Worm (Caenorhabditis elegans) whole organism, L1 larva: ENCODE data around the gene Y38E10A.28.

Experiments
- Y116A8C.19 ChIP-seq: sonication (generic microtip); optimal IDR thresholded peaks from 2 replicates; lab custom pipeline; 2016; ENCODE audit warnings: missing compliant biosample characterization, missing genetic modification characterization, borderline replicate concordance
- alr-1 ChIP-seq: fragments of 200-800 bp; sonication (Bioruptor generic); optimal IDR thresholded peaks from 2 replicates; lab custom pipeline; 2018; ENCODE audit warnings: borderline replicate concordance, mild to moderate bottlenecking, missing genetic modification characterization, missing compliant biosample characterization
- aly-2 ChIP-seq: fragments of 150-350 bp; optimal IDR thresholded peaks from 2 replicates; lab custom pipeline; 2014; ENCODE audit warnings: missing biosample characterization, missing genetic modification characterization
- ceh-63 ChIP-seq: fragments of 200-800 bp; sonication (Bioruptor generic); optimal IDR thresholded peaks from 2 replicates; lab custom pipeline; 2018; ENCODE audit warnings: mild to moderate bottlenecking, missing genetic modification characterization, missing compliant biosample characterization
- ceh-8 ChIP-seq: fragments of 200-800 bp; sonication (Bioruptor generic); optimal IDR thresholded peaks from 2 replicates; lab custom pipeline; 2018; ENCODE audit warnings: mild to moderate bottlenecking, missing genetic modification characterization, moderate library complexity, missing compliant biosample characterization
- ceh-90 ChIP-seq: sonication (generic microtip); optimal IDR thresholded peaks from 2 replicates; lab custom pipeline; 2016; ENCODE audit warnings: missing genetic modification characterization, missing compliant biosample characterization
- dsc-1 ChIP-seq: sonication (generic microtip); optimal IDR thresholded peaks from 2 replicates; lab custom pipeline; 2016; ENCODE audit warnings: mild to moderate bottlenecking, missing genetic modification characterization, missing compliant biosample characterization
- efl-1 ChIP-seq, 4 experiments: fragments of 150-350 bp; optimal IDR thresholded peaks in 3 of 4; peaks in 1 of 4; 1 replicate in 1 of 4; 2 replicates in 3 of 4; lab custom pipeline; 2014; ENCODE audit warnings: missing biosample characterization in 2 of 4, missing genetic modification characterization in 2 of 4, missing genetic modification reagents in 2 of 4
- efl-3 ChIP-seq: fragments of 200-800 bp; sonication (Bioruptor generic); optimal IDR thresholded peaks from 2 replicates; lab custom pipeline; 2018; ENCODE audit warnings: mild to moderate bottlenecking, missing genetic modification characterization, missing compliant biosample characterization
- egl-13 ChIP-seq: sonication (generic microtip); optimal IDR thresholded peaks from 2 replicates; lab custom pipeline; 2016; ENCODE audit warnings: missing genotype, missing genetic modification reagents, missing genetic modification characterization, missing compliant biosample characterization
- elt-2 ChIP-seq: sonication (generic microtip); optimal IDR thresholded peaks from 2 replicates; lab custom pipeline; 2016; ENCODE audit warnings: missing genetic modification characterization, mild to moderate bottlenecking, inconsistent platforms, missing compliant biosample characterization, missing genetic modification reagents
- elt-3 ChIP-seq, 6 experiments: fragments of 150-350 bp in 1 of 6; sonication (generic microtip); optimal IDR thresholded peaks; 2 replicates each; lab custom pipeline; 2017 to 2018; ENCODE audit warnings: missing biosample characterization in 6 of 6, missing genetic modification characterization in 6 of 6, inconsistent platforms in 1 of 6
- fkh-4 ChIP-seq: sonication (generic microtip); optimal IDR thresholded peaks from 2 replicates; lab custom pipeline; 2016; ENCODE audit warnings: missing compliant biosample characterization, missing genetic modification characterization, borderline replicate concordance
- fkh-8 ChIP-seq: sonication (generic microtip); optimal IDR thresholded peaks from 2 replicates; lab custom pipeline; 2016; ENCODE audit warnings: mild to moderate bottlenecking, missing genetic modification characterization, missing compliant biosample characterization
- fos-1 ChIP-seq: fragments of 150-350 bp; optimal IDR thresholded peaks from 2 replicates; lab custom pipeline; 2014; ENCODE audit warnings: missing biosample characterization, missing genetic modification characterization
- grh-1 ChIP-seq: fragments of 200-800 bp; sonication (Bioruptor generic); IDR thresholded peaks from 2 replicates; pipeline ENCODE4 v1.3.6; 2022; ENCODE audit warnings: missing genetic modification reagents, missing genetic modification characterization, missing compliant biosample characterization
- hlh-17 ChIP-seq: fragments of 200-800 bp; sonication (Bioruptor generic); optimal IDR thresholded peaks from 2 replicates; lab custom pipeline; 2018; ENCODE audit warnings: missing genetic modification characterization, mild to moderate bottlenecking, missing compliant biosample characterization, moderate library complexity, borderline replicate concordance
- irx-1 ChIP-seq: sonication (generic microtip); optimal IDR thresholded peaks from 2 replicates; lab custom pipeline; 2016; ENCODE audit warnings: missing genetic modification characterization, missing compliant biosample characterization
- lin-14 ChIP-seq: fragments of 200-800 bp; sonication (Bioruptor generic); optimal IDR thresholded peaks from 2 replicates; lab custom pipeline; 2018; ENCODE audit warnings: mild to moderate bottlenecking, missing genetic modification characterization, moderate library complexity, missing compliant biosample characterization
- mep-1 ChIP-seq: fragments of 150-350 bp; optimal IDR thresholded peaks from 2 replicates; lab custom pipeline; 2014; ENCODE audit warnings: missing biosample characterization, missing genetic modification characterization
- nhr-20 ChIP-seq: sonication (generic microtip); optimal IDR thresholded peaks from 2 replicates; lab custom pipeline; 2016; ENCODE audit warnings: mild to moderate bottlenecking, missing genetic modification characterization, missing compliant biosample characterization
- nhr-28 ChIP-seq: fragments of 150-350 bp; optimal IDR thresholded peaks from 2 replicates; lab custom pipeline; 2014; ENCODE audit warnings: missing biosample characterization, missing genetic modification characterization
- nhr-47 ChIP-seq: sonication (generic microtip); optimal IDR thresholded peaks from 2 replicates; lab custom pipeline; 2016; ENCODE audit warnings: mild to moderate bottlenecking, missing genetic modification characterization, moderate library complexity, missing compliant biosample characterization
- nhr-71 ChIP-seq: sonication (generic microtip); optimal IDR thresholded peaks from 2 replicates; lab custom pipeline; 2016; ENCODE audit warnings: mild to moderate bottlenecking, missing genetic modification characterization, moderate library complexity, missing compliant biosample characterization
- nhr-77 ChIP-seq: fragments of 150-350 bp; optimal IDR thresholded peaks from 2 replicates; lab custom pipeline; 2014; ENCODE audit warnings: missing biosample characterization, missing genetic modification characterization
- nhr-84 ChIP-seq: sonication (generic microtip); optimal IDR thresholded peaks from 2 replicates; lab custom pipeline; 2017; ENCODE audit warnings: missing biosample characterization, missing genetic modification characterization
- nhr-85 ChIP-seq: sonication (generic microtip); peaks from one replicate; lab custom pipeline; 2016; ENCODE audit warnings: missing genetic modification characterization, inconsistent platforms, missing compliant biosample characterization
- nhr-90 ChIP-seq: sonication (generic microtip); optimal IDR thresholded peaks from 2 replicates; lab custom pipeline; 2016; ENCODE audit warnings: mild to moderate bottlenecking, missing genetic modification characterization, missing compliant biosample characterization; ENCODE audit not compliant: poor library complexity
- pag-3 ChIP-seq: sonication (generic microtip); optimal IDR thresholded peaks from 2 replicates; lab custom pipeline; 2017; ENCODE audit warnings: missing genetic modification characterization, mild to moderate bottlenecking, missing compliant biosample characterization, antibody characterized with exemption, borderline replicate concordance; ENCODE audit not compliant: insufficient read depth
- pax-3 ChIP-seq: fragments of 200-800 bp; sonication (Bioruptor generic); optimal IDR thresholded peaks from 2 replicates; lab custom pipeline; 2018; ENCODE audit warnings: mild to moderate bottlenecking, missing genetic modification characterization, moderate library complexity, missing compliant biosample characterization
- rnt-1 ChIP-seq: sonication (generic microtip); optimal IDR thresholded peaks from 2 replicates; lab custom pipeline; 2016; ENCODE audit warnings: mild to moderate bottlenecking, missing genetic modification characterization, moderate library complexity, missing compliant biosample characterization
- skn-1 ChIP-seq: fragments of 150-350 bp; optimal IDR thresholded peaks from 2 replicates; lab custom pipeline; 2014; ENCODE audit warnings: missing biosample characterization, missing genetic modification characterization
- snu-23 ChIP-seq: sonication (generic microtip); optimal IDR thresholded peaks from 2 replicates; lab custom pipeline; 2016; ENCODE audit warnings: missing genetic modification characterization, missing compliant biosample characterization
- sox-4 ChIP-seq: sonication (generic microtip); optimal IDR thresholded peaks from 2 replicates; lab custom pipeline; 2016; ENCODE audit warnings: missing genetic modification characterization, missing compliant biosample characterization
- swsn-7 ChIP-seq: sonication (generic microtip); optimal IDR thresholded peaks from 2 replicates; lab custom pipeline; 2016; ENCODE audit warnings: missing genetic modification characterization, missing compliant biosample characterization
- tbx-2 ChIP-seq: sonication (generic microtip); optimal IDR thresholded peaks from 2 replicates; lab custom pipeline; 2016; ENCODE audit warnings: missing genetic modification characterization, missing compliant biosample characterization
- unc-130 ChIP-seq: fragments of 150-350 bp; optimal IDR thresholded peaks from 2 replicates; lab custom pipeline; 2017; ENCODE audit warnings: missing biosample characterization, missing genetic modification characterization, inconsistent platforms
- unc-62 ChIP-seq: fragments of 150-350 bp; optimal IDR thresholded peaks from 2 replicates; lab custom pipeline; 2014; ENCODE audit warnings: missing biosample characterization, missing genetic modification reagents, missing genetic modification characterization
- unc-86 ChIP-seq: sonication (generic microtip); optimal IDR thresholded peaks from 2 replicates; lab custom pipeline; 2016; ENCODE audit warnings: missing genetic modification characterization, missing compliant biosample characterization
- zip-4 ChIP-seq: fragments of 200-800 bp; sonication (Bioruptor generic); optimal IDR thresholded peaks from 2 replicates; lab custom pipeline; 2018; ENCODE audit warnings: mild to moderate bottlenecking, missing genetic modification characterization, moderate library complexity, missing compliant biosample characterization
- ztf-4 ChIP-seq: fragments of 150-350 bp; optimal IDR thresholded peaks from 2 replicates; lab custom pipeline; 2014; ENCODE audit warnings: missing biosample characterization, missing genetic modification characterization

Gene Y38E10A.28

ce11 chrII:12661930-12662329 is 32.4 kb downstream of the Y38E10A.28 start:
- TF ChIP-seq efl-1 (optimal IDR thresholded peaks at IDR 0.05; lab: Kevin White, UChicago) = no peak
- TF ChIP-seq efl-1 (GFP tag; optimal IDR thresholded peaks at IDR 0.05 in 1 of 2; lab: Kevin White, UChicago) = no peak
- peak; percentile 49 for TF ChIP-seq lin-14 (GFP tag; lab: Kevin White, UChicago)

- no peak for TF ChIP-seq hlh-17
- peak in 1 of 2 experiments; percentile 7 for TF ChIP-seq efl-1 (optimal IDR thresholded peaks at IDR 0.05; lab: Kevin White, UChicago)
- TF ChIP-seq efl-1 (GFP tag; optimal IDR thresholded peaks at IDR 0.05 in 1 of 2; lab: Kevin White, UChicago) = peak in 1 of 2 experiments; percentile 74
- TF ChIP-seq zip-4 = no peak
- TF ChIP-seq ceh-90 = no peak
- peak; percentile 44 for TF ChIP-seq ceh-8
- peak; percentile 9 for TF ChIP-seq fkh-8 (tag; lab: Kevin White, UChicago)
- peak; percentile 4 for TF ChIP-seq nhr-71
- no peak for TF ChIP-seq nhr-47
- TF ChIP-seq snu-23 (GFP tag; lab: Kevin White, UChicago) = no peak
- no peak for TF ChIP-seq nhr-77
- no peak for TF ChIP-seq elt-2 (tag; lab: Kevin White, UChicago)
- no peak for TF ChIP-seq irx-1 (tag; lab: Kevin White, UChicago)
- peak; percentile 74 for TF ChIP-seq lin-14 (GFP tag; lab: Kevin White, UChicago)
- TF ChIP-seq tbx-2 (tag; lab: Kevin White, UChicago) = peak; percentile 25
- TF ChIP-seq dsc-1 (tag; lab: Kevin White, UChicago) = peak; percentile 67
- TF ChIP-seq unc-62 (GFP tag; lab: Kevin White, UChicago) = no peak
- TF ChIP-seq, all 84 proteins: peak for 7
Measured at ce11 chrII:12665019-12665418, 35.5 kb downstream of the Y38E10A.28 start.

- no peak for TF ChIP-seq efl-1 (optimal IDR thresholded peaks at IDR 0.05; lab: Kevin White, UChicago)
- peak in 1 of 2 experiments; percentile 28 for TF ChIP-seq efl-1 (GFP tag; optimal IDR thresholded peaks at IDR 0.05 in 1 of 2; lab: Kevin White, UChicago)
- TF ChIP-seq pag-3 (tag; lab: Kevin White, UChicago) = no peak
- peak; percentile 3 for TF ChIP-seq fkh-8 (tag; lab: Kevin White, UChicago)
- TF ChIP-seq fos-1 (tag; lab: Kevin White, UChicago) = no peak
Measured at ce11 chrII:12666042-12666441, 36.6 kb downstream of the Y38E10A.28 start.

- TF ChIP-seq efl-1 (optimal IDR thresholded peaks at IDR 0.05; lab: Kevin White, UChicago) (no peak), efl-1 (GFP tag; optimal IDR thresholded peaks at IDR 0.05 in 1 of 2; lab: Kevin White, UChicago) (peak in 1 of 2 experiments; percentile 10), elt-3 (tag; optimal IDR thresholded peaks at IDR 0.05; lab: Kevin White, UChicago) (no peak)
Measured at ce11 chrII:12668148-12668547, 38.7 kb downstream of the Y38E10A.28 start.

ce11 chrII:12668874-12669273 is 39.4 kb downstream of the Y38E10A.28 start:
- TF ChIP-seq fkh-8 (tag; lab: Kevin White, UChicago) (peak; percentile 82), Y116A8C.19 (tag; lab: Kevin White, UChicago) (no peak), nhr-85 (no peak), fkh-4 (tag; lab: Kevin White, UChicago) (peak; percentile 32), unc-86 (tag; lab: Kevin White, UChicago) (no peak), efl-3 (no peak), nhr-71 (peak; percentile 17), alr-1 (tag; lab: Kevin White, UChicago) (no peak), egl-13 (tag; lab: Kevin White, UChicago) (peak; percentile 21), tbx-2 (tag; lab: Kevin White, UChicago) (no peak), sox-4 (tag; lab: Kevin White, UChicago) (no peak), elt-2 (tag; lab: Kevin White, UChicago) (no peak), rnt-1 (tag; lab: Kevin White, UChicago) (no peak), mep-1 (tag; lab: Kevin White, UChicago) (no peak), swsn-7 (tag; lab: Kevin White, UChicago) (peak; percentile 3), nhr-47 (peak; percentile 44), ceh-63 (GFP tag; lab: Kevin White, UChicago) (no peak), ceh-90 (no peak), grh-1 (GFP tag; lab: Robert Waterston, UW) (no peak), efl-1 (optimal IDR thresholded peaks at IDR 0.05; lab: Kevin White, UChicago) (no peak), efl-1 (GFP tag; optimal IDR thresholded peaks at IDR 0.05 in 1 of 2; lab: Kevin White, UChicago) (no peak), nhr-84 (tag; lab: Kevin White, UChicago) (no peak), nhr-28 (tag; lab: Kevin White, UChicago) (no peak), unc-130 (no peak), nhr-20 (tag; lab: Kevin White, UChicago) (peak; percentile 6), unc-62 (GFP tag; lab: Kevin White, UChicago) (no peak), skn-1 (tag; lab: Kevin White, UChicago) (no peak), ztf-4 (tag; lab: Kevin White, UChicago) (no peak), pax-3 (tag; lab: Kevin White, UChicago) (peak; percentile 69), aly-2 (no peak), lin-14 (GFP tag; lab: Kevin White, UChicago) (no peak), nhr-90 (tag; lab: Kevin White, UChicago) (no peak)
